Worm (Caenorhabditis elegans): ENCODE measurements around the gene F40G12.9.

F40G12.9 gene

DNA sequence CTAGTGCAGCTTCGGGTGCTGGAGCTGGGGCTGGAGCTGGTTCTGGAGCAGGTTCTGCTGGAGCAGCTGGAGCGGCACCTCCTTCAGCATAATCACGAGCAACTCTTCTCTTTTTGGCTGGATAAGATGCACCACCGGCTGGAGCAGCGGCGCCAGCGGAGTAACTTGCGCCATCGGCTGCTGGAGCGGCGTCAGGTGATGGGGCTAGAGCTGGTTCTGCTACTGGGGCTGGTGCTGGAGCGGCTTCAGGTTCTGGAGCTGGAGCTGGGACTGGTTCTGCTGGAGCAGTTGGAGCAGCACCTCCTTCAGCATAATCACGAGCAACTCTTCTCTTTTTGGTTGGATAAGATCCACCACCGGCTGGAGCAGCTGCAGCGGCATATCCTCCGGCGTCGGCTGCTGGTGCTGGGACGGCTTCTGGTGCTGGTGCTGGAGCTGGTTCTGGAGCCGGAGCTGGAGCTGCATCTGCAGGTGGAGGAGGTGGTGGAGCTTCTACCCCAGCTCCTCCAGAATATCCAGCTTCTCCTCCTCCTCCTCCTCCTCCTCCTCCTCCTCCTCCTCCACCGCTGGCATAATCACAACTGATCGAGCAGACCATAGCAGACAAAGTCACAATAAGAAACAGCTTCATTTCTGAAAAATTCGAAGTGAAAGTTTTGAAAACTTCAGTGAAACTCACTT is 36.8 kb downstream of the F40G12.9 start, which contains the start of gene F47B8.13:
F47B8.13 (minus strand) TSS at position 631 of the 681 bp plus-strand sequence.
- TF ChIP-seq ceh-8 (GFP tag; optimal IDR thresholded peaks at IDR 0.05) (peak; percentile 40), lin-13 (GFP tag; optimal IDR thresholded peaks at IDR 0.05) (no peak)

- no peak for TF ChIP-seq vab-15 (tag; optimal IDR thresholded peaks at IDR 0.05)
- no peak for TF ChIP-seq lin-13 (GFP tag; optimal IDR thresholded peaks at IDR 0.05)
- TF ChIP-seq nhr-20 (tag; optimal IDR thresholded peaks at IDR 0.05), result no peak
- no peak for TF ChIP-seq rnt-1 (tag; optimal IDR thresholded peaks at IDR 0.05)
- no peak for TF ChIP-seq unc-62 (GFP tag; optimal IDR thresholded peaks at IDR 0.05)
- no peak for TF ChIP-seq lin-39 (tag; optimal IDR thresholded peaks at IDR 0.05)
These were observed 37.8 kb downstream of the F40G12.9 start, which contains the start of gene F47B8.14 for ce11 chrV:14320246-14320645. TSS of gene F47B8.14 (plus strand) at chrV:14320546.

DNA sequence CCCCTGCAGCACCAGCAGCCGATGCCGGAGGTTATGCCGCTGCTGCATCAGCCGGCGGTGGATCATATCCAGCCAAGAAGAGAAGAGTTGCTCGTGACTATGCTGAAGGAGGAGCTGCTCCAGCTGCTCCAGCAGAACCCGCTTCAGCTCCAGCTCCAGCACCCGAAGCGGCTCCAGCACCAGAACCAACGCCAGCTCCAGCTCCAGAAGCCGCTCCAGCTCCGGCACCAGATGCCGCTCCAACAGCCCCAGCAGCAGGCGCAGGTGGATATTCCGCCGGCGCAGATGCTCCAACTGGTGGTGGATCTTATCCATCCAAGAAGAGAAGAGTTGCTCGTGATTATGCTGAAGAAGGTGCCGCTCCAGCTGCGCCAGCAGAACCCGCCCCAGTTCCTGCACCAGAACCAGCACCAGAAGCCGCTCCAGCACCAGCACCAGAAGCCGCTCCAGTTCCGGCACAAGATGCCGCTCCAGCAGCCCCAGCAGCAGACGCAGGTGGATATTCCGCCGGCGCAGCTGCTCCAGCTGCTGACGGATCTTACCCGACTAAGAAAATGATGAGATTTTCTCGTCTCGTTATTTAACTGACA is 38.4 kb downstream of the F40G12.9 start:
- TF ChIP-seq nhr-19 (GFP tag; conservative IDR thresholded peaks at IDR 0.05), result no peak
- TF ChIP-seq efl-1 (optimal IDR thresholded peaks at IDR 0.05), result no peak
- peak in 1 of 2 experiments; percentile 61 for TF ChIP-seq efl-1 (GFP tag; optimal IDR thresholded peaks at IDR 0.05 in 1 of 2)

- TF ChIP-seq nhr-237 (tag; optimal IDR thresholded peaks at IDR 0.05) (no peak), swsn-7 (tag; optimal IDR thresholded peaks at IDR 0.05) (peak; percentile 40), pag-3 (tag; optimal IDR thresholded peaks at IDR 0.05; ENCODE audit: borderline replicate concordance, insufficient read depth) (peak; percentile 93), nhr-85 (tag) (no peak), dsc-1 (tag; optimal IDR thresholded peaks at IDR 0.05) (no peak), lin-14 (GFP tag; optimal IDR thresholded peaks at IDR 0.05) (peak; percentile 92), unc-98 (GFP tag; IDR thresholded peaks at IDR 0.05) (no peak), rnt-1 (tag; optimal IDR thresholded peaks at IDR 0.05) (peak; percentile 47), fkh-8 (tag; optimal IDR thresholded peaks at IDR 0.05) (peak; percentile 85), nhr-20 (tag; optimal IDR thresholded peaks at IDR 0.05) (peak; percentile 53), mep-1 (tag; optimal IDR thresholded peaks at IDR 0.05) (peak; percentile 77), efl-1 (optimal IDR thresholded peaks at IDR 0.05) (peak; percentile 61 to 82), efl-1 (GFP tag; optimal IDR thresholded peaks at IDR 0.05 in 1 of 2) (peak; percentile 37 to 60), lin-35 (GFP tag; optimal IDR thresholded peaks at IDR 0.05) (peak; percentile 52 to 57), blmp-1 (tag; optimal IDR thresholded peaks at IDR 0.05) (peak; percentile 50), snu-23 (GFP tag; optimal IDR thresholded peaks at IDR 0.05) (peak; percentile 68), unc-86 (tag; optimal IDR thresholded peaks at IDR 0.05) (no peak), nhr-71 (tag; optimal IDR thresholded peaks at IDR 0.05) (peak; percentile 62), alr-1 (tag; optimal IDR thresholded peaks at IDR 0.05; ENCODE audit: borderline replicate concordance) (no peak), lsy-2 (tag; optimal IDR thresholded peaks at IDR 0.05) (peak; percentile 19 to 60), dpl-1 (GFP tag; optimal IDR thresholded peaks at IDR 0.05) (peak; percentile 20 to 43 (median 23)), aly-2 (tag; optimal IDR thresholded peaks at IDR 0.05) (no peak), ceh-82 (tag; optimal IDR thresholded peaks at IDR 0.05) (peak in 2 of 3 experiments; percentile 17 to 19), mdl-1 (tag; optimal IDR thresholded peaks at IDR 0.05) (peak in 1 of 2 experiments; percentile 59), egl-13 (tag; optimal IDR thresholded peaks at IDR 0.05) (no peak), lir-3 (tag; optimal IDR thresholded peaks at IDR 0.05; ENCODE audit: poor library complexity) (peak; percentile 9), grh-1 (GFP tag; IDR thresholded peaks at IDR 0.05) (no peak), fkh-10 (GFP tag; optimal IDR thresholded peaks at IDR 0.05) (no peak), nhr-47 (tag; optimal IDR thresholded peaks at IDR 0.05) (peak; percentile 51), nhr-90 (tag; optimal IDR thresholded peaks at IDR 0.05; ENCODE audit: poor library complexity) (peak; percentile 1), nhr-19 (GFP tag; conservative IDR thresholded peaks at IDR 0.05) (peak; percentile 20; the same call in 1 of the 2 replicates), mab-9 (GFP tag; IDR thresholded peaks at IDR 0.05) (no peak), snpc-4 (tag; optimal IDR thresholded peaks at IDR 0.05) (peak; percentile 55), fos-1 (tag; optimal IDR thresholded peaks at IDR 0.05) (peak; percentile 22)
These were observed 40.3 kb downstream of the F40G12.9 start, which contains the start of gene F47B8.3 for ce11 chrV:14322743-14323142. TSS of gene F47B8.3 (minus strand) at chrV:14323003.

Data from whole organism, L1 larva.